Fruit fly (Drosophila melanogaster): ENCODE measurements around the gene Wdr82.

Gene Wdr82

DNA sequence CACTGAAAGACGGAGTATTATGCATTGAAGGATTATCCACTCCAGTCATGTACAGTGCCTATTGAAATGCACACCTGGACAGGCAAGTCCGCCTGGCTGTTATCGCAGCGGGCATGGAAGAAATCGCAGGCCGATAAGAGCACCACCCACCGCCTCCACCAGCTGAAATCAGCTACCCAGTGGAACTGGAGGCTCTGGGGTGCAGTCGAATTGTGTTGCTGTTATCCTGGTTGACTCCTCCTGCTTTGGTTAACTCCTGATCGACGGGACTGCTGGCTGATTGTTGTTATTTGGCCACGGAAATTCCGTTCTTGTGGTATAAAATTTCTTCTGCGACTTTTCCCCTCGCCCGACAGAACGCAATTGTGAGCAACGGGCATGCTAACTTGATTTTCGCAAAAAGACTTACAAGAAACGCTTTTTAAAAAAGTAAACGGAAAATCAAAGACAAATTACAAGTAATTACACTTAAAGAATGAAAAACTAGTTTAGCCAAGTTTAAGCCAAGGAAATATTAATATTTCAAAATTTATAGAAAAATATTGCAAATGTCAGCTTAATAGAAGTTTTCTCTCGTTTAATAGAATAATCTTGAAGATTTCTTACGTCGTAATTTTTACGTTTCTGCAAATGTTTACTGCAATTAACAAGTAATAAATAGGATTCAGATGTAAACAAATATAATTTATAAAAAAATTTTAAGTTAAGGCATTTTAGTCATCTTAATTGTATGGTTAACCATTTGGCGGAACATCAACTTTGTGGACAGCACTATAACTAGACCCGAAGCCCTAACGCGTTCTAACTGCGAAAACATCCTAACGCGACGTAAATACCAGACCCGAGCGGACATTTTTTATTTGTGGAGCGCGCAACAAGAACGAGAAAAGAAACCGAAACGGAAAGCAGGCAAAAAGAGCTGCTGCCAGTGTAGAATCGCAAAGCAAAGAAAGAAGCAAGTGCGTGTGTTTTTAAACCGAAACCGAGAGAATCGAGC, 40.9 kb downstream of the Wdr82 start, which contains the start of the genes CG13398 and Akap200 (continued):
- no peak for TF ChIP-seq chm (GFP tag; IDR thresholded peaks at IDR 0.05)
- TF ChIP-seq CG34376 (GFP tag; optimal IDR thresholded peaks at IDR 0.05), result no peak
- peak; percentile 38 for TF ChIP-seq CG9727 (GFP tag; optimal IDR thresholded peaks at IDR 0.05)
- no peak for TF ChIP-seq unpg (GFP tag; optimal IDR thresholded peaks at IDR 0.05)
- no peak for TF ChIP-seq Hmx (GFP tag; optimal IDR thresholded peaks at IDR 0.05)
- TF ChIP-seq zfh2 (GFP tag; optimal IDR thresholded peaks at IDR 0.05), result no peak
- TF ChIP-seq Rx (GFP tag; IDR thresholded peaks at IDR 0.05), result no peak
- TF ChIP-seq kay (GFP tag; optimal IDR thresholded peaks at IDR 0.05), result no peak
- TF ChIP-seq slp2 (GFP tag; optimal IDR thresholded peaks at IDR 0.05), result no peak
- TF ChIP-seq CG4730 (GFP tag; IDR thresholded peaks at IDR 0.05), result no peak
- TF ChIP-seq ap (GFP tag; IDR thresholded peaks at IDR 0.05), result no peak
- no peak for TF ChIP-seq cg (GFP tag; optimal IDR thresholded peaks at IDR 0.05)
- TF ChIP-seq Nf-YC (tag; optimal IDR thresholded peaks at IDR 0.05), result no peak
- no peak for TF ChIP-seq oc (tag; optimal IDR thresholded peaks at IDR 0.05)
- no peak for TF ChIP-seq bigmax (GFP tag; optimal IDR thresholded peaks at IDR 0.05)
- TF ChIP-seq CG11723 (GFP tag; optimal IDR thresholded peaks at IDR 0.05), result no peak
- no peak for TF ChIP-seq eve (GFP tag; optimal IDR thresholded peaks at IDR 0.05)
- no peak for TF ChIP-seq CG1647 (GFP tag; optimal IDR thresholded peaks at IDR 0.05)
- peak; percentile 6 for TF ChIP-seq CG33557 (GFP tag; optimal IDR thresholded peaks at IDR 0.05)
- peak; percentile 90 for TF ChIP-seq crol (GFP tag; IDR thresholded peaks at IDR 0.05)
- no peak for TF ChIP-seq CG12769 (tag; optimal IDR thresholded peaks at IDR 0.05)
- TF ChIP-seq ewg (GFP tag; optimal IDR thresholded peaks at IDR 0.05), result no peak
- peak; percentile 24 for TF ChIP-seq CG17912 (GFP tag; optimal IDR thresholded peaks at IDR 0.05)
- no peak for TF ChIP-seq Trl (optimal IDR thresholded peaks at IDR 0.05)
- TF ChIP-seq Trl (GFP tag; optimal IDR thresholded peaks at IDR 0.05), result no peak
- TF ChIP-seq CG12299 (tag; optimal IDR thresholded peaks at IDR 0.05), result no peak
- peak; percentile 61 for TF ChIP-seq nom (GFP tag; optimal IDR thresholded peaks at IDR 0.05)
- no peak for TF ChIP-seq Hr39 (optimal IDR thresholded peaks at IDR 0.05)
- TF ChIP-seq CG11093 (GFP tag; IDR thresholded peaks at IDR 0.05), result no peak
- no peak for TF ChIP-seq Deaf1 (tag; optimal IDR thresholded peaks at IDR 0.05)
- TF ChIP-seq hkb (optimal IDR thresholded peaks at IDR 0.05), result no peak
- no peak for TF ChIP-seq hkb (GFP tag; IDR thresholded peaks at IDR 0.05)
- TF ChIP-seq CG30431 (GFP tag; optimal IDR thresholded peaks at IDR 0.05), result no peak
- no peak for TF ChIP-seq otp (GFP tag; IDR thresholded peaks at IDR 0.05)
- TF ChIP-seq kni (GFP tag; optimal IDR thresholded peaks at IDR 0.05), result no peak
- no peak for TF ChIP-seq CG7745 (tag; optimal IDR thresholded peaks at IDR 0.05)
- TF ChIP-seq shn (GFP tag; optimal IDR thresholded peaks at IDR 0.05), result no peak
- TF ChIP-seq CG6175 (GFP tag; IDR thresholded peaks at IDR 0.05), result no peak
- TF ChIP-seq CG31224 (GFP tag; IDR thresholded peaks at IDR 0.05), result 0 out of 2 replicates have a peak, but pooled peaks have one; percentile 28
- no peak for TF ChIP-seq vfl (GFP tag; optimal IDR thresholded peaks at IDR 0.05)
- TF ChIP-seq tll (GFP tag; optimal IDR thresholded peaks at IDR 0.05), result no peak
- no peak for TF ChIP-seq CG7963 (GFP tag; IDR thresholded peaks at IDR 0.05; ENCODE audit: partially characterized antibody)
- peak; percentile 14 for TF ChIP-seq MTF-1 (GFP tag; optimal IDR thresholded peaks at IDR 0.05; ENCODE audit: borderline replicate concordance)
- no peak for TF ChIP-seq CG14014 (GFP tag; IDR thresholded peaks at IDR 0.05)
- 0 out of 2 replicates have a peak, but pooled peaks have one; percentile 23 for TF ChIP-seq klu (GFP tag; IDR thresholded peaks at IDR 0.05)
- no peak for TF ChIP-seq sens-2 (GFP tag; IDR thresholded peaks at IDR 0.05)
- TF ChIP-seq ken (GFP tag; IDR thresholded peaks at IDR 0.05), result 0 out of 3 replicates have a peak, but pooled peaks have one; percentile 25
- no peak for TF ChIP-seq CG17328 (GFP tag; IDR thresholded peaks at IDR 0.05)
- no peak for TF ChIP-seq gcm2 (GFP tag; optimal IDR thresholded peaks at IDR 0.05)
- no peak for TF ChIP-seq chif (GFP tag; optimal IDR thresholded peaks at IDR 0.05)

All from whole organism, embryonic.